Fruit fly (Drosophila melanogaster) whole organism, embryonic: ENCODE measurements around the gene fred.

Experiments used
- BtbVII ChIP-seq: fragments of 200-800 bp; sonication (Bioruptor generic); optimal IDR thresholded peaks from 3 replicates; lab custom pipeline; 2017; ENCODE audit warnings: missing biosample characterization, mild to moderate bottlenecking, missing genetic modification characterization
- CG12769 ChIP-seq: fragments of 200-800 bp; sonication (Bioruptor generic); optimal IDR thresholded peaks from 2 replicates; lab custom pipeline; 2019; ENCODE audit warnings: missing biosample characterization, mild to moderate bottlenecking, missing genetic modification characterization, moderate library complexity
- CG3163 ChIP-seq: fragments of 200-800 bp; sonication (Bioruptor generic); optimal IDR thresholded peaks from 3 replicates; lab custom pipeline; 2016; ENCODE audit warnings: missing biosample characterization, missing genetic modification characterization
- CG7963 ChIP-seq: fragments of 200-800 bp; sonication (Bioruptor generic); IDR thresholded peaks from 3 replicates; pipeline ENCODE4 v1.3.6; 2022; ENCODE audit warnings: missing biosample characterization, missing genetic modification characterization; ENCODE audit not compliant: partially characterized antibody
- Mad ChIP-seq: fragments of 200-800 bp; sonication (Bioruptor generic); optimal IDR thresholded peaks from 2 replicates; lab custom pipeline; 2016; ENCODE audit warnings: missing biosample characterization, missing genetic modification characterization
- bsh ChIP-seq, 2 experiments: fragments of 200-800 bp; sonication (Bioruptor generic); optimal IDR thresholded peaks; 2 replicates each; lab custom pipeline; 2017 to 2018; ENCODE audit warnings: mild to moderate bottlenecking in 2 of 2, missing biosample characterization in 2 of 2, missing genetic modification characterization in 2 of 2, moderate library complexity in 1 of 2
- dysf ChIP-seq: fragments of 200-800 bp; sonication (Bioruptor generic); IDR thresholded peaks from 3 replicates; pipeline ENCODE4 v1.3.6; 2022; ENCODE audit warnings: missing biosample characterization, missing genetic modification characterization
- ftz-f1 ChIP-seq: fragments of 200-800 bp; sonication (Bioruptor generic); optimal IDR thresholded peaks from 2 replicates; lab custom pipeline; 2016; ENCODE audit warnings: missing biosample characterization, missing genetic modification characterization
- gcm ChIP-seq: fragments of 200-800 bp; sonication (Bioruptor generic); optimal IDR thresholded peaks from 2 replicates; lab custom pipeline; 2019; ENCODE audit warnings: missing biosample characterization, mild to moderate bottlenecking, missing genetic modification characterization, moderate library complexity
- h ChIP-seq: fragments of >200 bp; optimal IDR thresholded peaks from 2 replicates; lab custom pipeline; 2017
- inv ChIP-seq: fragments of 200-800 bp; sonication (Bioruptor generic); IDR thresholded peaks from 2 replicates; pipeline ENCODE4 v1.3.6; 2022; ENCODE audit warnings: missing biosample characterization, missing genetic modification characterization; ENCODE audit not compliant: partially characterized antibody
- pita ChIP-seq: fragments of 200-800 bp; sonication (Bioruptor generic); optimal IDR thresholded peaks from 2 replicates; lab custom pipeline; 2017; ENCODE audit warnings: missing biosample characterization, mild to moderate bottlenecking, missing genetic modification characterization
- usp ChIP-seq: fragments of >200 bp; optimal IDR thresholded peaks from 2 replicates; lab custom pipeline; 2017; ENCODE audit warnings: missing biosample characterization, missing genetic modification characterization
- wor ChIP-seq: fragments of 200-800 bp; sonication (Bioruptor generic); IDR thresholded peaks from 2 replicates; pipeline ENCODE4 v1.3.6; 2022; ENCODE audit warnings: missing biosample characterization, missing genetic modification characterization

DNA sequence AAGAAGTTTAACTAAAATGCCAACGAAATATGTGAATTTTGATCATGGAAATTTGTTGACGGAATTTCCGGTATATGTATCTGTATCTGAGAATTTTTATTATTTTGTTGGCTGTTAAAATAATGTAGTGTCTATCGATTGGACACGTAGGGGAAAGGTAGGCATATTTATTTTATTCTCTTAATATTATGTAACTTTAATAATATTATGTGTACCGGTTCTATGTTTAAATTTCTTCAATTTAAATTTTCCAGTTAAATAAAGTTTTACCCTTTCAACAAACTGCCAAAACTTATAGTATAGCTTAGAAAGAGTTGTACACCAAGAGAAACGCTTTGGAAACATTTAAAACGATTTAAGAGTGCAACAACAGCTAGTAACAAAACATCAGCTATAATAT lies 77.3 kb downstream of the fred start, which contains the start of gene Fpgs2:
- TF ChIP-seq dysf (GFP tag; lab: Robert Waterston, UW): no peak
- no peak for TF ChIP-seq CG7963 (GFP tag; lab: Robert Waterston, UW)
- no peak for TF ChIP-seq gcm (GFP tag; lab: Kevin White, UChicago)
- no peak for TF ChIP-seq pita (GFP tag; lab: Kevin White, UChicago)
- TF ChIP-seq inv (GFP tag; lab: Robert Waterston, UW): no peak
- TF ChIP-seq Mad (GFP tag; lab: Kevin White, UChicago): no peak
- no peak for TF ChIP-seq usp (GFP tag; lab: Kevin White, UChicago)
- no peak for TF ChIP-seq ftz-f1
- TF ChIP-seq h (lab: Kevin White, UChicago): no peak
- TF ChIP-seq CG3163 (GFP tag; lab: Kevin White, UChicago): no peak
- no peak for TF ChIP-seq bsh (GFP tag; optimal IDR thresholded peaks at IDR 0.05; lab: Kevin White, UChicago)
- TF ChIP-seq BtbVII (GFP tag; lab: Kevin White, UChicago): no peak
- TF ChIP-seq CG12769 (tag; lab: Kevin White, UChicago): no peak
- no peak for TF ChIP-seq wor (GFP tag; lab: Robert Waterston, UW)
